Fruit fly (Drosophila melanogaster) whole organism, embryonic: ENCODE data around the gene CG4968.

Source experiments
- BtbVII ChIP-seq: fragments of 200-800 bp; sonication (Bioruptor generic); optimal IDR thresholded peaks from 3 replicates; lab custom pipeline; 2017; ENCODE audit warnings: missing biosample characterization, mild to moderate bottlenecking, missing genetic modification characterization
- CG10366 ChIP-seq: fragments of 200-800 bp; sonication (Bioruptor generic); IDR thresholded peaks from 2 replicates; pipeline ENCODE4 v1.3.6; 2022; ENCODE audit warnings: missing biosample characterization, missing genetic modification characterization
- CG11723 ChIP-seq: fragments of 200-800 bp; sonication (Bioruptor generic); optimal IDR thresholded peaks from 2 replicates; lab custom pipeline; 2017; ENCODE audit warnings: missing biosample characterization, mild to moderate bottlenecking, missing genetic modification characterization
- CG12155 ChIP-seq: fragments of 200-800 bp; sonication (Bioruptor generic); optimal IDR thresholded peaks from 3 replicates; lab custom pipeline; 2016; ENCODE audit warnings: missing biosample characterization, missing genetic modification characterization
- CG1233 ChIP-seq: fragments of 200-800 bp; sonication (Bioruptor generic); optimal IDR thresholded peaks from 4 replicates; lab custom pipeline; 2018; ENCODE audit warnings: missing biosample characterization, mild to moderate bottlenecking, missing genetic modification characterization
- CG12659 ChIP-seq: fragments of 200-800 bp; sonication (Bioruptor generic); optimal IDR thresholded peaks from 3 replicates; lab custom pipeline; 2017; ENCODE audit warnings: mild to moderate bottlenecking, missing biosample characterization, missing genetic modification reagents, missing genetic modification characterization
- CG13894 ChIP-seq: fragments of 200-800 bp; sonication (Bioruptor generic); optimal IDR thresholded peaks from 3 replicates; lab custom pipeline; 2018; ENCODE audit warnings: missing biosample characterization, mild to moderate bottlenecking, missing genetic modification characterization, moderate library complexity
- CG15696 ChIP-seq: fragments of 200-800 bp; sonication (Bioruptor generic); optimal IDR thresholded peaks from 2 replicates; lab custom pipeline; 2019; ENCODE audit warnings: missing biosample characterization, mild to moderate bottlenecking, missing genetic modification characterization, moderate library complexity
- CG18262 ChIP-seq: fragments of 200-800 bp; optimal IDR thresholded peaks from 3 replicates; lab custom pipeline; 2019; ENCODE audit warnings: missing biosample characterization, mild to moderate bottlenecking, missing genetic modification characterization, moderate library complexity
- CG18764 ChIP-seq: fragments of 200-800 bp; sonication (Bioruptor generic); optimal IDR thresholded peaks from 3 replicates; lab custom pipeline; 2016; ENCODE audit warnings: missing biosample characterization, missing genetic modification characterization
- CG2116 ChIP-seq: fragments of 200-800 bp; sonication (Bioruptor generic); optimal IDR thresholded peaks from 3 replicates; lab custom pipeline; 2018; ENCODE audit warnings: missing biosample characterization, mild to moderate bottlenecking, missing genetic modification characterization
- CG32532 ChIP-seq: fragments of 200-800 bp; sonication (Bioruptor generic); IDR thresholded peaks from 2 replicates; pipeline ENCODE4 v1.3.6; 2022; ENCODE audit warnings: missing biosample characterization, missing genetic modification characterization
- CG34422 ChIP-seq: fragments of 200-800 bp; sonication (Bioruptor generic); IDR thresholded peaks from 3 replicates; pipeline ENCODE4 v1.3.6; 2022; ENCODE audit warnings: missing biosample characterization, missing genetic modification characterization
- CG4404 ChIP-seq: fragments of 200-800 bp; sonication (Bioruptor generic); IDR thresholded peaks from 2 replicates; pipeline ENCODE4 v1.3.6; 2022; ENCODE audit warnings: missing biosample characterization, missing genetic modification characterization
- CG4820 ChIP-seq: fragments of 200-800 bp; sonication (Bioruptor generic); optimal IDR thresholded peaks from 3 replicates; lab custom pipeline; 2016; ENCODE audit warnings: missing biosample characterization, missing genetic modification characterization
- CG6683 ChIP-seq: fragments of 200-800 bp; sonication (Bioruptor generic); optimal IDR thresholded peaks from 2 replicates; lab custom pipeline; 2017; ENCODE audit warnings: missing biosample characterization, mild to moderate bottlenecking, missing genetic modification characterization, missing genetic modification reagents
- CG8388 ChIP-seq: fragments of 200-800 bp; sonication (Bioruptor generic); optimal IDR thresholded peaks from 2 replicates; lab custom pipeline; 2019; ENCODE audit warnings: missing biosample characterization, mild to moderate bottlenecking, missing genetic modification characterization, moderate library complexity
- CG9727 ChIP-seq: fragments of 200-800 bp; sonication (Bioruptor generic); optimal IDR thresholded peaks from 3 replicates; lab custom pipeline; 2017; ENCODE audit warnings: missing biosample characterization, mild to moderate bottlenecking, missing genetic modification characterization
- Chrac-16 ChIP-seq: fragments of 200-800 bp; sonication (Bioruptor generic); optimal IDR thresholded peaks from 3 replicates; lab custom pipeline; 2016; ENCODE audit warnings: missing biosample characterization, missing genetic modification characterization
- CoRest ChIP-seq: fragments of 200-800 bp; sonication (Bioruptor generic); optimal IDR thresholded peaks from 3 replicates; lab custom pipeline; 2018; ENCODE audit warnings: missing biosample characterization, mild to moderate bottlenecking, missing genetic modification characterization, moderate library complexity
- D ChIP-seq, 2 experiments: fragments of 200-800 bp in 1 of 2; fragments of >200 bp in 1 of 2; sonication (Bioruptor generic) in 1 of 2; optimal IDR thresholded peaks; 2 replicates in 1 of 2; 3 replicates in 1 of 2; lab custom pipeline; 2017; ENCODE audit warnings: mild to moderate bottlenecking in 1 of 2, missing biosample characterization in 1 of 2, missing genetic modification characterization in 1 of 2, missing genetic modification reagents in 1 of 2
- D19B ChIP-seq: fragments of 200-800 bp; sonication (Bioruptor generic); optimal IDR thresholded peaks from 2 replicates; lab custom pipeline; 2017; ENCODE audit warnings: missing biosample characterization, mild to moderate bottlenecking, missing genetic modification characterization
- Doc3 ChIP-seq: fragments of 200-800 bp; sonication (Bioruptor generic); IDR thresholded peaks from 3 replicates; pipeline ENCODE4 v1.3.6; 2022; ENCODE audit warnings: missing biosample characterization, missing genetic modification characterization; ENCODE audit not compliant: partially characterized antibody
- Dref ChIP-seq: fragments of 200-800 bp; sonication (Bioruptor generic); IDR thresholded peaks from 2 replicates; pipeline ENCODE4 v1.3.6; 2022; ENCODE audit warnings: missing biosample characterization, missing genetic modification characterization
- Fer3 ChIP-seq: fragments of 200-800 bp; sonication (Bioruptor generic); optimal IDR thresholded peaks from 2 replicates; lab custom pipeline; 2018; ENCODE audit warnings: missing biosample characterization, mild to moderate bottlenecking, missing genetic modification characterization, moderate library complexity
- GATAe ChIP-seq: fragments of 200-800 bp; sonication (Bioruptor generic); conservative IDR thresholded peaks from 2 replicates; pipeline ENCODE4 v1.3.6; 2022; ENCODE audit warnings: missing biosample characterization, missing genetic modification characterization
- H2.0 ChIP-seq: fragments of 200-800 bp; sonication (Bioruptor generic); IDR thresholded peaks from 2 replicates; pipeline ENCODE4 v1.3.6; 2022; ENCODE audit warnings: missing biosample characterization, missing genetic modification characterization
- HmgD ChIP-seq: fragments of 200-800 bp; sonication (Bioruptor generic); optimal IDR thresholded peaks from 3 replicates; lab custom pipeline; 2016; ENCODE audit warnings: missing biosample characterization, missing genetic modification characterization
- Max ChIP-seq: fragments of 200-800 bp; sonication (Bioruptor generic); optimal IDR thresholded peaks from 2 replicates; lab custom pipeline; 2016; ENCODE audit warnings: missing biosample characterization, mild to moderate bottlenecking, missing genetic modification characterization
- Med ChIP-seq: fragments of 200-800 bp; sonication (Bioruptor generic); peaks from one replicate; lab custom pipeline; 2016; ENCODE audit warnings: missing biosample characterization, missing genetic modification characterization, mild to moderate bottlenecking, inconsistent platforms, moderate library complexity
- Oli ChIP-seq: fragments of 200-800 bp; sonication (Bioruptor generic); optimal IDR thresholded peaks from 2 replicates; lab custom pipeline; 2018; ENCODE audit warnings: missing biosample characterization, mild to moderate bottlenecking, missing genetic modification characterization, moderate library complexity
- Opbp ChIP-seq: fragments of 200-800 bp; sonication (Bioruptor generic); IDR thresholded peaks from 3 replicates; pipeline ENCODE4 v1.3.6; 2022; ENCODE audit warnings: missing biosample characterization, missing genetic modification characterization; ENCODE audit not compliant: partially characterized antibody
- Optix ChIP-seq: fragments of 200-800 bp; sonication (Bioruptor generic); IDR thresholded peaks from 3 replicates; pipeline ENCODE4 v1.3.6; 2022; ENCODE audit warnings: missing biosample characterization, missing genetic modification characterization
- Xbp1 ChIP-seq: fragments of 200-800 bp; sonication (Bioruptor generic); optimal IDR thresholded peaks from 3 replicates; lab custom pipeline; 2016; ENCODE audit warnings: missing biosample characterization, mild to moderate bottlenecking, missing genetic modification characterization
- bigmax ChIP-seq: fragments of 200-800 bp; sonication (Bioruptor generic); optimal IDR thresholded peaks from 2 replicates; lab custom pipeline; 2018; ENCODE audit warnings: missing biosample characterization, mild to moderate bottlenecking, missing genetic modification characterization
- ci ChIP-seq: fragments of 200-800 bp; sonication (Bioruptor generic); IDR thresholded peaks from 3 replicates; pipeline ENCODE4 v1.3.6; 2022; ENCODE audit warnings: missing biosample characterization, missing genetic modification characterization
- eve ChIP-seq, 2 experiments: fragments of >200 bp; optimal IDR thresholded peaks; 2 replicates each; lab custom pipeline; 2017; ENCODE audit warnings: missing biosample characterization in 2 of 2, missing genetic modification characterization in 2 of 2
- exex ChIP-seq: fragments of 200-800 bp; sonication (Bioruptor generic); optimal IDR thresholded peaks from 4 replicates; lab custom pipeline; 2018; ENCODE audit warnings: missing biosample characterization, mild to moderate bottlenecking, missing genetic modification characterization, moderate library complexity
- fd3F ChIP-seq: fragments of 200-800 bp; sonication (Bioruptor generic); optimal IDR thresholded peaks from 2 replicates; lab custom pipeline; 2018; ENCODE audit warnings: missing biosample characterization, mild to moderate bottlenecking, missing genetic modification characterization, moderate library complexity
- hbn ChIP-seq: fragments of 200-800 bp; sonication (Bioruptor generic); IDR thresholded peaks from 2 replicates; pipeline ENCODE4 v1.3.6; 2022; ENCODE audit warnings: missing biosample characterization, missing genetic modification characterization; ENCODE audit not compliant: partially characterized antibody
- her ChIP-seq: fragments of 200-800 bp; sonication (Bioruptor generic); optimal IDR thresholded peaks from 2 replicates; lab custom pipeline; 2016; ENCODE audit warnings: missing biosample characterization, missing genetic modification characterization
- kay ChIP-seq: fragments of 200-800 bp; sonication (Bioruptor generic); optimal IDR thresholded peaks from 2 replicates; lab custom pipeline; 2016; ENCODE audit warnings: missing biosample characterization, missing genetic modification characterization
- lola ChIP-seq, 3 experiments: fragments of >200 bp in 2 of 3; fragments of 200-800 bp in 1 of 3; sonication (Bioruptor generic) in 1 of 3; optimal IDR thresholded peaks; 2 replicates each; lab custom pipeline; 2017 to 2019; ENCODE audit warnings: missing biosample characterization in 3 of 3, missing genetic modification characterization in 3 of 3, mild to moderate bottlenecking in 1 of 3, moderate library complexity in 1 of 3
- maf-S ChIP-seq: fragments of 200-800 bp; sonication (Bioruptor generic); optimal IDR thresholded peaks from 2 replicates; lab custom pipeline; 2016; ENCODE audit warnings: missing biosample characterization, missing genetic modification characterization
- pfk ChIP-seq: fragments of 200-800 bp; sonication (Bioruptor generic); optimal IDR thresholded peaks from 2 replicates; lab custom pipeline; 2018; ENCODE audit warnings: missing biosample characterization, mild to moderate bottlenecking, missing genetic modification characterization, moderate library complexity
- sima ChIP-seq: fragments of 200-800 bp; sonication (Bioruptor generic); optimal IDR thresholded peaks from 2 replicates; lab custom pipeline; 2016; ENCODE audit warnings: missing biosample characterization, missing genetic modification characterization
- vvl ChIP-seq: fragments of 200-800 bp; sonication (Bioruptor generic); IDR thresholded peaks from 2 replicates; pipeline ENCODE4 v1.3.6; 2022; ENCODE audit warnings: missing biosample characterization, missing genetic modification characterization
- zen ChIP-seq: fragments of 200-800 bp; sonication (Bioruptor generic); optimal IDR thresholded peaks from 3 replicates; lab custom pipeline; 2018; ENCODE audit warnings: missing biosample characterization, mild to moderate bottlenecking, missing genetic modification characterization, moderate library complexity
- zfh1 ChIP-seq: fragments of 200-800 bp; sonication (Bioruptor generic); IDR thresholded peaks from 3 replicates; pipeline ENCODE4 v1.3.6; 2022; ENCODE audit warnings: missing biosample characterization, missing genetic modification characterization

CG4968 gene

dm6 chr2L:10356508-10356907 is 49.8 kb downstream of the CG4968 start, which contains the start of the genes CtsL4 and ClpP (continued):
- TF ChIP-seq CG4820 (GFP tag; lab: Kevin White, UChicago) (no peak), zfh1 (GFP tag; lab: Robert Waterston, UW) (peak; percentile 25; the same call in 1 of the 3 replicates), her (GFP tag; lab: Kevin White, UChicago) (peak; percentile 32), Optix (peak; percentile 28; the same call in 1 of the 3 replicates), CG12659 (GFP tag; lab: Kevin White, UChicago) (peak; percentile 76), CG32532 (GFP tag; lab: Robert Waterston, UW) (peak; percentile 34), maf-S (peak; percentile 3), Xbp1 (peak; percentile 71), CG9727 (GFP tag; lab: Kevin White, UChicago) (no peak), CG13894 (no peak), CG2116 (peak; percentile 65), pfk (GFP tag; lab: Kevin White, UChicago) (peak; percentile 97), GATAe (GFP tag; lab: Robert Waterston, UW) (no peak), lola (GFP tag; optimal IDR thresholded peaks at IDR 0.05; lab: Kevin White, UChicago) (peak in 1 of 3 experiments; percentile 43), Fer3 (tag; lab: Kevin White, UChicago) (peak; percentile 26), CG10366 (GFP tag; lab: Robert Waterston, UW) (peak; percentile 38; the same call in 1 of the 2 replicates), CG11723 (GFP tag; lab: Kevin White, UChicago) (peak; percentile 99), fd3F (GFP tag; lab: Kevin White, UChicago) (peak; percentile 42), eve (GFP tag; optimal IDR thresholded peaks at IDR 0.05; lab: Kevin White, UChicago) (no peak), Doc3 (no peak), HmgD (GFP tag; lab: Kevin White, UChicago) (peak; percentile 57), D19B (peak; percentile 81), CG18764 (GFP tag; lab: Kevin White, UChicago) (peak; percentile 17), D (optimal IDR thresholded peaks at IDR 0.05; lab: Kevin White, UChicago) (no peak), D (GFP tag; optimal IDR thresholded peaks at IDR 0.05; lab: Kevin White, UChicago) (peak; percentile 35), kay (GFP tag; lab: Kevin White, UChicago) (peak; percentile 13), CG18262 (tag; lab: Kevin White, UChicago) (peak; percentile 57), Opbp (GFP tag; lab: Robert Waterston, UW) (no peak), BtbVII (GFP tag; lab: Kevin White, UChicago) (no peak), CG4404 (0 out of 2 replicates have a peak, but pooled peaks have one; percentile 17), vvl (GFP tag; lab: Robert Waterston, UW) (peak; percentile 74), exex (tag; lab: Kevin White, UChicago) (no peak), CG12155 (GFP tag; lab: Kevin White, UChicago) (peak; percentile 32), CG15696 (peak; percentile 25), Max (GFP tag; lab: Kevin White, UChicago) (peak; percentile 20), hbn (GFP tag; lab: Robert Waterston, UW) (no peak), Dref (GFP tag; lab: Robert Waterston, UW) (no peak), CoRest (tag; lab: Kevin White, UChicago) (peak; percentile 75), CG6683 (no peak), H2.0 (GFP tag; lab: Robert Waterston, UW) (no peak), bigmax (GFP tag; lab: Kevin White, UChicago) (peak; percentile 12), CG34422 (peak; percentile 65; the same call in 1 of the 3 replicates), CG1233 (GFP tag; lab: Kevin White, UChicago) (no peak), Oli (tag; lab: Kevin White, UChicago) (peak; percentile 45), Chrac-16 (GFP tag; lab: Kevin White, UChicago) (peak; percentile 52), Med (GFP tag; lab: Kevin White, UChicago) (peak; percentile 77), zen (tag; lab: Kevin White, UChicago) (peak; percentile 46), sima (GFP tag; lab: Kevin White, UChicago) (no peak), CG8388 (GFP tag; lab: Kevin White, UChicago) (peak; percentile 68), ci (peak; percentile 49; the same call in 1 of the 3 replicates)
